Worm (Caenorhabditis elegans): ENCODE measurements around the gene ZK616.3.

The ZK616.3 gene

DNA sequence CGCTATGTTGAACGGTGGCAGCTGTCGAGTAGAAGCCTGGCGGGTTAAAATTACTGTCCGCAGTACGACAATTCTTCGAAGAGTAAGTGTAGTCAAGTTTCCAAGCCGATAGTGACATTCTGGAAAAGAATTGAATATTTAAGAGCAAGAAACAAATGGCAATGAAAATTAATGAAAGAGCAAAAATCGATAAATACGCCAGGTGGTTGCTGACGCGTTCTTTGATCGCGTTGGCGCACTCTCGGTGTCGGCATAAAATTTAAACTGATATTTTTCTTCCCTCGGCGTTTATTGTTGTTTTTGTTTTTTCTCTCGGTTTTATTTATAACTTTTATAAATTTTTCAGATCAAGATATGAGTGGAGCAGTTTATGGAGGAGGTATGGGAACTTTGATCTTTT, 2.2 kb upstream of the ZK616.3 start, which contains the start of the genes perm-3 and swsn-6 (continued):
- TF ChIP-seq madf-5 (GFP tag; IDR thresholded peaks at IDR 0.05) (no peak), gei-8 (GFP tag; optimal IDR thresholded peaks at IDR 0.05) (no peak), Y48G9A.11 (GFP tag; IDR thresholded peaks at IDR 0.05) (no peak), daf-19 (GFP tag; conservative IDR thresholded peaks at IDR 0.05) (no peak), dve-1 (tag; optimal IDR thresholded peaks at IDR 0.05; ENCODE audit: insufficient read depth) (peak; percentile 62), spr-3 (GFP tag; optimal IDR thresholded peaks at IDR 0.05) (no peak), ctbp-1 (GFP tag; IDR thresholded peaks at IDR 0.05) (no peak), mep-1 (tag; optimal IDR thresholded peaks at IDR 0.05) (peak; percentile 78), dmd-6 (GFP tag; IDR thresholded peaks at IDR 0.05) (no peak; the same call in 1 of the 2 replicates), ztf-11 (tag; optimal IDR thresholded peaks at IDR 0.05) (no peak), F37D6.2 (tag; optimal IDR thresholded peaks at IDR 0.05) (peak; percentile 70), ZK546.5 (tag; optimal IDR thresholded peaks at IDR 0.05) (no peak), nhr-11 (tag; optimal IDR thresholded peaks at IDR 0.05) (peak; percentile 19), hlh-30 (tag; optimal IDR thresholded peaks at IDR 0.05; ENCODE audit: insufficient read depth) (peak; percentile 67), daf-16 (GFP tag; optimal IDR thresholded peaks at IDR 0.05) (peak in 1 of 2 experiments; percentile 27), daf-16 (tag; optimal IDR thresholded peaks at IDR 0.05) (peak; percentile 44), nhr-102 (tag; optimal IDR thresholded peaks at IDR 0.05) (peak; percentile 76), daf-8 (GFP tag; IDR thresholded peaks at IDR 0.05) (no peak), lin-38 (GFP tag; IDR thresholded peaks at IDR 0.05) (peak; percentile 84), fos-1 (tag; optimal IDR thresholded peaks at IDR 0.05) (no peak), Y105C5A.15 (GFP tag; IDR thresholded peaks at IDR 0.05) (no peak), zip-11 (GFP tag; IDR thresholded peaks at IDR 0.05) (no peak), nhr-10 (tag; optimal IDR thresholded peaks at IDR 0.05) (no peak), aly-2 (tag; optimal IDR thresholded peaks at IDR 0.05) (no peak), F10B5.3 (tag; optimal IDR thresholded peaks at IDR 0.05) (peak; percentile 47), spr-1 (tag; optimal IDR thresholded peaks at IDR 0.05) (peak; percentile 35), dmd-8 (GFP tag; IDR thresholded peaks at IDR 0.05) (no peak), nhr-42 (GFP tag; IDR thresholded peaks at IDR 0.05) (no peak), sdz-12 (GFP tag; optimal IDR thresholded peaks at IDR 0.05) (no peak), mxl-3 (GFP tag; optimal IDR thresholded peaks at IDR 0.05) (no peak), nhr-77 (tag; optimal IDR thresholded peaks at IDR 0.05) (peak; percentile 42), ceh-62 (tag; optimal IDR thresholded peaks at IDR 0.05) (no peak), mxl-2 (GFP tag; conservative IDR thresholded peaks at IDR 0.05) (no peak), nhr-111 (GFP tag; optimal IDR thresholded peaks at IDR 0.05) (no peak), aha-1 (tag) (peak; percentile 32), egl-43 (GFP tag; IDR thresholded peaks at IDR 0.05) (no peak), hlh-11 (tag; optimal IDR thresholded peaks at IDR 0.05) (peak; percentile 63), nhr-25 (tag; optimal IDR thresholded peaks at IDR 0.05; ENCODE audit: borderline replicate concordance, insufficient read depth) (no peak), mdl-1 (tag; optimal IDR thresholded peaks at IDR 0.05) (no peak), ama-1 (optimal IDR thresholded peaks at IDR 0.05) (no peak), ceh-20 (GFP tag; IDR thresholded peaks at IDR 0.05) (no peak), ZK337.2 (GFP tag; IDR thresholded peaks at IDR 0.05) (no peak), unc-62 (GFP tag; optimal IDR thresholded peaks at IDR 0.05 in 1 of 2) (no peak), unc-62 (tag; optimal IDR thresholded peaks at IDR 0.05) (no peak), ztf-7 (tag; optimal IDR thresholded peaks at IDR 0.05) (peak; percentile 64), Y5F2A.4 (GFP tag; optimal IDR thresholded peaks at IDR 0.05) (no peak), duxl-1 (tag; optimal IDR thresholded peaks at IDR 0.05; ENCODE audit: poor library complexity) (peak; percentile 52), zfp-2 (tag; optimal IDR thresholded peaks at IDR 0.05) (no peak), lin-1 (GFP tag; IDR thresholded peaks at IDR 0.05) (no peak), nhr-237 (tag; optimal IDR thresholded peaks at IDR 0.05) (no peak), set-16 (GFP tag; IDR thresholded peaks at IDR 0.05) (no peak), Y75B8A.6 (GFP tag; IDR thresholded peaks at IDR 0.05) (no peak), lsy-2 (tag; optimal IDR thresholded peaks at IDR 0.05) (peak; percentile 24 to 89)

Data from whole organism, L4 larva.